Worm (Caenorhabditis elegans) whole organism, midembryonic: Measurements from ENCODE around the gene B0361.9.

Source experiments
- T22C8.4 ChIP-seq: fragments of 200-800 bp; sonication (Bioruptor generic); IDR thresholded peaks from 2 replicates; pipeline ENCODE4 v1.3.6; 2022; ENCODE audit warnings: missing genetic modification characterization, missing compliant biosample characterization
- cog-1 ChIP-seq: sonication (generic microtip); optimal IDR thresholded peaks from 2 replicates; lab custom pipeline; 2016; ENCODE audit warnings: missing genetic modification characterization, missing compliant biosample characterization
- flt-1 ChIP-seq: fragments of 200-800 bp; sonication (Bioruptor generic); IDR thresholded peaks from 2 replicates; pipeline ENCODE4 v1.3.6; 2022; ENCODE audit warnings: missing genetic modification characterization, missing compliant biosample characterization
- klf-2 ChIP-seq: fragments of 200-800 bp; sonication (Bioruptor generic); conservative IDR thresholded peaks from 2 replicates; pipeline ENCODE4 v1.3.6; 2022; ENCODE audit warnings: missing genetic modification reagents, missing genetic modification characterization, missing compliant biosample characterization
- med-1 ChIP-seq: sonication (generic microtip); optimal IDR thresholded peaks from 2 replicates; lab custom pipeline; 2017; ENCODE audit warnings: missing genetic modification characterization, mild to moderate bottlenecking, missing compliant biosample characterization, antibody characterized with exemption, missing genetic modification reagents; ENCODE audit not compliant: insufficient read depth
- ref-1 ChIP-seq: fragments of 200-800 bp; sonication (Bioruptor generic); conservative IDR thresholded peaks from 2 replicates; pipeline ENCODE4 v1.3.6; 2022; ENCODE audit warnings: missing genetic modification reagents, missing genetic modification characterization, missing compliant biosample characterization
- tab-1 ChIP-seq: fragments of 200-800 bp; sonication (Bioruptor generic); IDR thresholded peaks from 2 replicates; pipeline ENCODE4 v1.3.6; 2022; ENCODE audit warnings: missing genetic modification characterization, missing compliant biosample characterization
- ztf-23 ChIP-seq: fragments of 200-800 bp; sonication (Bioruptor generic); IDR thresholded peaks from 2 replicates; pipeline ENCODE4 v1.3.6; 2022; ENCODE audit warnings: missing genetic modification reagents, missing genetic modification characterization, missing compliant biosample characterization
- ztf-29 ChIP-seq: fragments of 200-800 bp; sonication (Bioruptor generic); IDR thresholded peaks from 2 replicates; pipeline ENCODE4 v1.3.6; 2022; ENCODE audit warnings: missing genetic modification reagents, missing genetic modification characterization, missing compliant biosample characterization

The B0361.9 gene

ce11 chrIII:7333906-7334531 lies 34.6 kb upstream of the B0361.9 start:
- TF ChIP-seq flt-1 (GFP tag; lab: Robert Waterston, UW) = 0 out of 2 replicates have a peak, but pooled peaks have one; percentile 42

DNA sequence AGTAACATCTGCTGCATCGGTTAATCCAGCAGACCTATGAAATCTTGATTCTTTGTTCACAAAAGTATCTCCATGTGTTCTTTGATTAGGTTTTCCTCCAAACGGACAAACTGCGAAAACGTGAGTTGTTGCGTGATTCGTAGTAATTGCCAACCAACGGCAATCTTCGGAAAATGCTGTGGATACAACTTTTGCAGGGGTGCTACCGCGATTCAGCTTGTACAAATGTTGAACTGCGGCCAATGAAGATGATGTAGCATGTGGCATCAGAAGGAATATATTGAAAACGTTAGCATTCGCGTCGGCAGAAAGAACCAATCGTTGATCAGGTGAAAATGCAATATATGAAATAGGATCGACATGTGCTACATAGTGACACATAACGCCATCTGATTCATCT lies 32.2 kb upstream of the B0361.9 start:
- TF ChIP-seq med-1 (GFP tag; lab: Kevin White, UChicago) = no peak
- no peak for TF ChIP-seq ztf-29 (GFP tag; lab: Robert Waterston, UW)
- TF ChIP-seq ztf-23 (GFP tag; lab: Robert Waterston, UW) = no peak
- TF ChIP-seq klf-2 (GFP tag; lab: Robert Waterston, UW) = no peak
- TF ChIP-seq cog-1 = no peak
- TF ChIP-seq ref-1 (GFP tag; lab: Robert Waterston, UW) = no peak

DNA sequence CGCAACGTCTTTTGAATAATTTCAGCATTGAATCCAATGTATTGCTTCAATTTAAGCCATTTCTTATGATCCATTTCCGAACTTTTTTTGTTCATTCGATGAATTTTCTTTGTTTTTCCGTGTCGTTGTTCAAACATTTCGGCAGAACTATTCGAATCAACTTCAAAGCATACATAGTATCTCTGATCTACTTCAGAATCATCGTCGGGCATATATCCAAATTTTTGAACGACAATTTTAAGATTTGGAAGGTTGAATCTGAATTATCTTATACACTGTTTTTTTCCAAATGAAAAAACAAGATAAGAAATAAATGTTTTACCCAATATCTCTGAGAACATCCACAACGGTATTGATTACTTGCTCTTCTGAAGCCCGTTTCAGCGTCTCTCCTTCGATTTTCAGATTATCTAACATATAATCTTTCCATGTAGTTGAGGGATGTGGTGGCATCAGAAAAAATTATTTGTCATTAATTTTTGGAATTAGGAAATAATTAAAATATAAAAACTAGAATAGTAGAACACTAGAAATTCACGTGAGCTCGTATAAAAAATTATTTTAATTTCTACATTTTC lies 29.8 kb upstream of the B0361.9 start, which contains the start of gene lab-2:
lab-2 (minus strand) TSS at position 453 of the 578 bp plus-strand sequence.
- TF ChIP-seq klf-2 (GFP tag; lab: Robert Waterston, UW) (no peak), cog-1 (no peak), flt-1 (GFP tag; lab: Robert Waterston, UW) (no peak), T22C8.4 (GFP tag; lab: Robert Waterston, UW) (no peak), ztf-23 (GFP tag; lab: Robert Waterston, UW) (no peak)

ce11 chrIII:7323331-7323730 lies 23.9 kb upstream of the B0361.9 start:
- TF ChIP-seq ztf-29 (GFP tag; lab: Robert Waterston, UW) = no peak
- no peak for TF ChIP-seq tab-1 (GFP tag; lab: Robert Waterston, UW)

ce11 chrIII:7322018-7322417 lies 22.6 kb upstream of the B0361.9 start:
- TF ChIP-seq ztf-29 (GFP tag; lab: Robert Waterston, UW) = no peak
- no peak for TF ChIP-seq ztf-23 (GFP tag; lab: Robert Waterston, UW)
- TF ChIP-seq cog-1 = no peak
- no peak for TF ChIP-seq tab-1 (GFP tag; lab: Robert Waterston, UW)

ce11 chrIII:7319390-7319789 lies 20.0 kb upstream of the B0361.9 start, which contains the start of gene F56C9.8:
TSS of gene F56C9.8 (minus strand) at chrIII:7319509.
- TF ChIP-seq klf-2 (GFP tag; lab: Robert Waterston, UW) (no peak), ref-1 (GFP tag; lab: Robert Waterston, UW) (no peak), med-1 (GFP tag; lab: Kevin White, UChicago) (no peak), cog-1 (no peak), tab-1 (GFP tag; lab: Robert Waterston, UW) (no peak), T22C8.4 (GFP tag; lab: Robert Waterston, UW) (no peak), ztf-23 (GFP tag; lab: Robert Waterston, UW) (no peak), ztf-29 (GFP tag; lab: Robert Waterston, UW) (no peak)

ce11 chrIII:7317354-7317753 lies 17.9 kb upstream of the B0361.9 start:
- TF ChIP-seq cog-1 (peak; percentile 7), tab-1 (GFP tag; lab: Robert Waterston, UW) (no peak), ztf-23 (GFP tag; lab: Robert Waterston, UW) (no peak), med-1 (GFP tag; lab: Kevin White, UChicago) (no peak), ztf-29 (GFP tag; lab: Robert Waterston, UW) (no peak), klf-2 (GFP tag; lab: Robert Waterston, UW) (no peak), flt-1 (GFP tag; lab: Robert Waterston, UW) (no peak), ref-1 (GFP tag; lab: Robert Waterston, UW) (no peak)

- TF ChIP-seq klf-2 (GFP tag; lab: Robert Waterston, UW) (no peak), ref-1 (GFP tag; lab: Robert Waterston, UW) (no peak), T22C8.4 (GFP tag; lab: Robert Waterston, UW) (no peak), tab-1 (GFP tag; lab: Robert Waterston, UW) (no peak), med-1 (GFP tag; lab: Kevin White, UChicago) (no peak), ztf-29 (GFP tag; lab: Robert Waterston, UW) (no peak), cog-1 (no peak), flt-1 (GFP tag; lab: Robert Waterston, UW) (no peak), ztf-23 (GFP tag; lab: Robert Waterston, UW) (no peak)
Observed at ce11 chrIII:7314927-7315547, 15.6 kb upstream of the B0361.9 start, which contains the start of gene nspg-6. TSS of gene nspg-6 (minus strand) at chrIII:7314977.

DNA sequence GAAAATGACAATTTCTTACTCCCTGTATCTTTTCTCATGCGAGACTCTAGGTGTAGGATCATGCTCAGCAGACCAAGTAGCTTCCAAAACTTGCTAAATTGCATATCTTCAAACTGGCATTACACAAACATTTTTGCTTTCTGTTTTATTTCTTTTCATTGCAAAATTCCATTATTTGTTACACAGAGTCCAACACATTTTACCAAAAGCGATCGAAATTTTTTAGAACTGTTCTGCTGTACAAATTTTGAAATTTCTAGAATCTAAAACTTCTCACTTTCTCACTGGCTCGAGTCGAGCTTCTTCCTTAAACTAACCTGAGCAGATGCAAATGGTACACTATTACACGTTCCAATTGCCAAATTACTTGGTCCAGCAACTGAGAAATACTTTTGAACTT lies 15.0 kb upstream of the B0361.9 start:
- no peak for TF ChIP-seq ref-1 (GFP tag; lab: Robert Waterston, UW)
- TF ChIP-seq klf-2 (GFP tag; lab: Robert Waterston, UW) = no peak
- TF ChIP-seq ztf-29 (GFP tag; lab: Robert Waterston, UW) = no peak
- TF ChIP-seq med-1 (GFP tag; lab: Kevin White, UChicago) = no peak
- no peak for TF ChIP-seq T22C8.4 (GFP tag; lab: Robert Waterston, UW)
- no peak for TF ChIP-seq flt-1 (GFP tag; lab: Robert Waterston, UW)
- TF ChIP-seq cog-1 = no peak
- TF ChIP-seq ztf-23 (GFP tag; lab: Robert Waterston, UW) = no peak
- no peak for TF ChIP-seq tab-1 (GFP tag; lab: Robert Waterston, UW)
